Worm (Caenorhabditis elegans) whole organism, L2 larva: ENCODE results near the gene F40F8.5.

Experiments used
- C34F6.9 ChIP-seq: fragments of 150-350 bp; optimal IDR thresholded peaks from 2 replicates; lab custom pipeline; 2014; ENCODE audit warnings: missing biosample characterization, missing genetic modification characterization
- F13H6.1 ChIP-seq: sonication (generic microtip); optimal IDR thresholded peaks from 2 replicates; lab custom pipeline; 2016; ENCODE audit warnings: missing genetic modification characterization, missing compliant biosample characterization
- R02D3.7 ChIP-seq: fragments of 150-350 bp; optimal IDR thresholded peaks from 2 replicates; lab custom pipeline; 2014; ENCODE audit warnings: missing biosample characterization, missing genetic modification characterization
- Y55F3AM.14 ChIP-seq: fragments of 200-800 bp; sonication (Bioruptor generic); optimal IDR thresholded peaks from 2 replicates; lab custom pipeline; 2018; ENCODE audit warnings: mild to moderate bottlenecking, missing genetic modification characterization, missing compliant biosample characterization
- ZK546.5 ChIP-seq: sonication (generic microtip); optimal IDR thresholded peaks from 2 replicates; lab custom pipeline; 2017; ENCODE audit warnings: missing biosample characterization, missing genetic modification characterization
- ceh-16 ChIP-seq: fragments of 150-350 bp; optimal IDR thresholded peaks from 2 replicates; lab custom pipeline; 2014; ENCODE audit warnings: missing biosample characterization, missing genetic modification characterization
- ceh-82 ChIP-seq: fragments of 150-350 bp; optimal IDR thresholded peaks from 2 replicates; lab custom pipeline; 2014; ENCODE audit warnings: missing biosample characterization, missing genetic modification characterization
- crh-2 ChIP-seq: sonication (generic microtip); optimal IDR thresholded peaks from 2 replicates; lab custom pipeline; 2017; ENCODE audit warnings: missing biosample characterization, missing genetic modification characterization
- dmd-4 ChIP-seq: sonication (generic microtip); optimal IDR thresholded peaks from 2 replicates; lab custom pipeline; 2017; ENCODE audit warnings: missing biosample characterization, missing genetic modification characterization
- egl-27 ChIP-seq: sonication (generic microtip); optimal IDR thresholded peaks from 3 replicates; lab custom pipeline; 2017; ENCODE audit warnings: missing biosample characterization, missing genetic modification reagents, missing genetic modification characterization
- elt-1 ChIP-seq: fragments of 150-350 bp; optimal IDR thresholded peaks from 2 replicates; lab custom pipeline; 2014; ENCODE audit warnings: missing biosample characterization, missing genetic modification characterization
- elt-3 ChIP-seq: sonication (generic microtip); optimal IDR thresholded peaks from 2 replicates; lab custom pipeline; 2017; ENCODE audit warnings: missing biosample characterization, missing genetic modification characterization
- fos-1 ChIP-seq: fragments of 150-350 bp; optimal IDR thresholded peaks from 2 replicates; lab custom pipeline; 2014; ENCODE audit warnings: missing biosample characterization, missing genetic modification characterization
- gmeb-1 ChIP-seq: fragments of 150-350 bp; optimal IDR thresholded peaks from 2 replicates; lab custom pipeline; 2014; ENCODE audit warnings: missing biosample characterization, missing genetic modification characterization
- lin-11 ChIP-seq: fragments of 150-350 bp; sonication (generic microtip); optimal IDR thresholded peaks from 2 replicates; lab custom pipeline; 2014; ENCODE audit warnings: missing biosample characterization, missing genetic modification characterization, inconsistent platforms, mixed read lengths
- lin-13 ChIP-seq: fragments of 150-350 bp; optimal IDR thresholded peaks from 2 replicates; lab custom pipeline; 2014; ENCODE audit warnings: missing biosample characterization, missing genetic modification reagents, missing genetic modification characterization
- lin-39 ChIP-seq: fragments of 150-350 bp; optimal IDR thresholded peaks from 2 replicates; lab custom pipeline; 2014; ENCODE audit warnings: missing biosample characterization, missing genetic modification reagents, missing genetic modification characterization
- lsy-2 ChIP-seq, 2 experiments: fragments of 150-350 bp in 1 of 2; sonication (generic microtip) in 1 of 2; optimal IDR thresholded peaks; 2 replicates each; lab custom pipeline; 2014 to 2017; ENCODE audit warnings: missing biosample characterization in 2 of 2, missing genetic modification characterization in 2 of 2
- mbf-1 ChIP-seq: sonication (generic microtip); optimal IDR thresholded peaks from 2 replicates; lab custom pipeline; 2017; ENCODE audit warnings: missing biosample characterization, missing genetic modification characterization
- mdl-1 ChIP-seq, 2 experiments: fragments of 150-350 bp in 1 of 2; sonication (generic microtip) in 1 of 2; optimal IDR thresholded peaks; 2 replicates each; lab custom pipeline; 2017; ENCODE audit warnings: missing biosample characterization in 2 of 2, missing genetic modification characterization in 2 of 2
- nhr-10 ChIP-seq: sonication (generic microtip); optimal IDR thresholded peaks from 2 replicates; lab custom pipeline; 2017; ENCODE audit warnings: missing biosample characterization, missing genetic modification characterization
- nhr-11 ChIP-seq: fragments of 150-350 bp; optimal IDR thresholded peaks from 2 replicates; lab custom pipeline; 2014; ENCODE audit warnings: missing biosample characterization, missing genetic modification characterization
- nhr-129 ChIP-seq: fragments of 150-350 bp; optimal IDR thresholded peaks from 2 replicates; lab custom pipeline; 2014; ENCODE audit warnings: missing biosample characterization, missing genetic modification characterization
- nhr-21 ChIP-seq: fragments of 150-350 bp; optimal IDR thresholded peaks from 2 replicates; lab custom pipeline; 2014; ENCODE audit warnings: missing biosample characterization, missing genetic modification characterization
- nhr-23 ChIP-seq: fragments of 150-350 bp; optimal IDR thresholded peaks from 2 replicates; lab custom pipeline; 2014; ENCODE audit warnings: missing biosample characterization, missing genetic modification reagents, missing genetic modification characterization
- nhr-237 ChIP-seq: fragments of 150-350 bp; optimal IDR thresholded peaks from 2 replicates; lab custom pipeline; 2014; ENCODE audit warnings: missing biosample characterization, missing genetic modification characterization
- nhr-6 ChIP-seq: fragments of 150-350 bp; optimal IDR thresholded peaks from 2 replicates; lab custom pipeline; 2014; ENCODE audit warnings: missing biosample characterization, missing genetic modification characterization
- nhr-77 ChIP-seq: fragments of 150-350 bp; optimal IDR thresholded peaks from 2 replicates; lab custom pipeline; 2014; ENCODE audit warnings: missing biosample characterization, missing genetic modification characterization
- peb-1 ChIP-seq: fragments of 150-350 bp; optimal IDR thresholded peaks from 2 replicates; lab custom pipeline; 2014; ENCODE audit warnings: missing biosample characterization, missing genetic modification characterization
- sem-4 ChIP-seq: fragments of 150-350 bp; optimal IDR thresholded peaks from 2 replicates; lab custom pipeline; 2014; ENCODE audit warnings: missing biosample characterization, missing genetic modification reagents, missing genetic modification characterization
- skn-1 ChIP-seq: sonication (generic microtip); optimal IDR thresholded peaks from 2 replicates; lab custom pipeline; 2017; ENCODE audit warnings: missing biosample characterization, missing genetic modification characterization
- sma-9 ChIP-seq, 2 experiments: fragments of 150-350 bp in 1 of 2; sonication (generic microtip) in 1 of 2; optimal IDR thresholded peaks; 2 replicates each; lab custom pipeline; 2014 to 2016; ENCODE audit warnings: missing genetic modification characterization in 2 of 2, mild to moderate bottlenecking in 1 of 2, missing biosample characterization in 1 of 2, missing compliant biosample characterization in 1 of 2, missing genetic modification reagents in 1 of 2, moderate library complexity in 1 of 2
- snpc-4 ChIP-seq: fragments of 150-350 bp; optimal IDR thresholded peaks from 2 replicates; lab custom pipeline; 2014; ENCODE audit warnings: missing biosample characterization, missing genetic modification characterization
- unc-39 ChIP-seq: fragments of 150-350 bp; optimal IDR thresholded peaks from 2 replicates; lab custom pipeline; 2014; ENCODE audit warnings: missing biosample characterization, missing genetic modification characterization
- unc-55 ChIP-seq: fragments of 150-350 bp; sonication (generic microtip); optimal IDR thresholded peaks from 3 replicates; lab custom pipeline; 2014; ENCODE audit warnings: missing biosample characterization, missing genetic modification reagents, missing genetic modification characterization
- unc-62 ChIP-seq: fragments of 150-350 bp; optimal IDR thresholded peaks from 2 replicates; lab custom pipeline; 2014; ENCODE audit warnings: missing biosample characterization, missing genetic modification reagents, missing genetic modification characterization
- zag-1 ChIP-seq: fragments of 150-350 bp; optimal IDR thresholded peaks from 2 replicates; lab custom pipeline; 2014; ENCODE audit warnings: missing biosample characterization, missing genetic modification characterization
- ztf-1 ChIP-seq: fragments of 200-800 bp; sonication (Bioruptor generic); conservative IDR thresholded peaks from 2 replicates; pipeline ENCODE4 v1.3.6; 2022; ENCODE audit warnings: missing genetic modification characterization, missing compliant biosample characterization
- ztf-4 ChIP-seq: fragments of 150-350 bp; optimal IDR thresholded peaks from 2 replicates; lab custom pipeline; 2014; ENCODE audit warnings: missing biosample characterization, missing genetic modification characterization

Gene F40F8.5

DNA sequence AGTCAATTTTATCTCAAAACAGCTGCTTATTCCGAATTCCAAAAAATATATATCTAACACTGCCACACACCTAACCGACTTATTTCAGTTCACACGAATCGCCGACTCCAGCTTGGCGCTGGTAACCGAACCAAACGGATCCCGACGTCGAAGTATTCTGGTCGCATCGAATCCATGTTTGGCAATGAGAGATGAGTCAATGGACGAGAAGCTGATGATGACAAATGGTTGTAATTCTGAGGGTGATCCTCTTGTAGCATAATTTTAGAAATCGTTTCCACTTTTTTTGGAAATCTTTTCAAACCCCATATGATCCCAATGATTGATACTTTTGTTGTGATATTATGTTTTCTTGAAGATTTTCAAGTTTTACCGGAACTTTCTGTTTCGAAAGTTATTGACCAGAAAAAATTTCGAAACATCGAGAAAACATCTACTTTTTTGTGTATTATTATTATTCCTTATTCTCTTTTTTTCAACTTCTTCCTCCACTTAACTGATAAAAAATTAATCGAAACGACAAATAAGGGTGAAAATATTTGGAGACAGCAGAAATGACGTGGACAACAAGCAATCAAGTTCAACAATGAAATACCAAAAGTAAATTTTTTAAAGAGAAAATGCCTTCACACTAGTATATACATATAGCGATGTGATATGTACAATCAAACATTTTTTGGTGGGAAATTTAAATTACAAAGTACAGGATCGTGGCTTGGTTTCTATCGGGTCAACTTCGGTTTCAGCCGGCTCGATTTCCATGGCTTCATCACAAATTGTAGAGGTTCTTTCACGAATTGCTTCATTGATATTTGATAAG lies 15.3 kb upstream of the F40F8.5 start:
- TF ChIP-seq egl-27 (tag; lab: Kevin White, UChicago) (no peak), mbf-1 (tag; lab: Kevin White, UChicago) (no peak), lin-13 (GFP tag; lab: Kevin White, UChicago) (peak; percentile 8), gmeb-1 (tag; lab: Kevin White, UChicago) (peak; percentile 40), nhr-129 (tag; lab: Kevin White, UChicago) (peak; percentile 26), fos-1 (tag; lab: Kevin White, UChicago) (peak; percentile 4), skn-1 (tag; lab: Kevin White, UChicago) (no peak), sma-9 (GFP tag; optimal IDR thresholded peaks at IDR 0.05; lab: Kevin White, UChicago) (peak; percentile 45), sma-9 (tag; optimal IDR thresholded peaks at IDR 0.05; lab: Kevin White, UChicago) (no peak)

ce11 chrII:11142571-11142970 lies 7.8 kb upstream of the F40F8.5 start, which contains the start of gene arrd-6:
Gene arrd-6 (plus strand): TSS chrII:11142739.
- peak; percentile 10 for TF ChIP-seq nhr-129 (tag; lab: Kevin White, UChicago)
- no peak for TF ChIP-seq unc-62

ce11 chrII:11140140-11140539 lies 5.4 kb upstream of the F40F8.5 start, which contains the start of gene F40F8.4:
Gene F40F8.4 (minus strand): TSS chrII:11140240.
- TF ChIP-seq ztf-1 (GFP tag; lab: Robert Waterston, UW) = no peak
- no peak for TF ChIP-seq mbf-1 (tag; lab: Kevin White, UChicago)
- TF ChIP-seq zag-1 (tag; lab: Kevin White, UChicago) = no peak
- no peak for TF ChIP-seq nhr-11 (tag; lab: Kevin White, UChicago)
- TF ChIP-seq peb-1 (tag; lab: Kevin White, UChicago) = no peak
- no peak for TF ChIP-seq sma-9 (GFP tag; optimal IDR thresholded peaks at IDR 0.05; lab: Kevin White, UChicago)
- TF ChIP-seq sma-9 (tag; optimal IDR thresholded peaks at IDR 0.05; lab: Kevin White, UChicago) = no peak
- no peak for TF ChIP-seq ztf-4
- TF ChIP-seq ceh-82 (tag; lab: Kevin White, UChicago) = no peak
- no peak for TF ChIP-seq ceh-16 (tag; lab: Kevin White, UChicago)
- no peak for TF ChIP-seq nhr-21 (tag; lab: Kevin White, UChicago)
- TF ChIP-seq mdl-1 (tag; optimal IDR thresholded peaks at IDR 0.05; lab: Kevin White, UChicago) = no peak
- no peak for TF ChIP-seq unc-39 (tag; lab: Kevin White, UChicago)
- no peak for TF ChIP-seq C34F6.9 (tag; lab: Kevin White, UChicago)
- no peak for TF ChIP-seq nhr-6
- no peak for TF ChIP-seq gmeb-1 (tag; lab: Kevin White, UChicago)
- TF ChIP-seq Y55F3AM.14 (GFP tag; lab: Kevin White, UChicago) = no peak
- no peak for TF ChIP-seq nhr-10 (tag; lab: Kevin White, UChicago)
- TF ChIP-seq, all 48 proteins: peak for 0

DNA sequence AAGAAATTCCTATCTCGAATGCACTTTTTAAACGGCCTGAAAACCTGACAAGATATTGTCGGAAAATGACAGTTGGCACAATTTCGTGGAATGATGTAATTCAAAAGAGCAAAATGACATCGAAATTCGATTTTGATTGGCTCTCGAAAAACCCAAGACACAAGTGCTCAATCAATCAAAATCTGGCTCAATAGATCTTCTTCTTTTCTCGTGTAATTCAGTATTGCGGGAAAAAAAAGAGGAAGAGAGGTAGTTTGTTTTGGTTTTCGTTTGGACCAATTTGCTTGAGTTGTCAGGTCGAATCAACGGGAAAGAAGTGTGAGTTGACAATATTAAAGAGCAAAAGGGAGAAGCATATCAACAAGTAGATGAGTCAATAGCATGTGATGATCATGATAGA lies 1.0 kb upstream of the F40F8.5 start:
- TF ChIP-seq elt-3 = no peak
- no peak for TF ChIP-seq C34F6.9 (tag; lab: Kevin White, UChicago)
- peak in 1 of 2 experiments; percentile 39 for TF ChIP-seq lsy-2 (tag; optimal IDR thresholded peaks at IDR 0.05; lab: Kevin White, UChicago)
- TF ChIP-seq nhr-77 (tag; lab: Kevin White, UChicago) = no peak
- TF ChIP-seq nhr-237 (tag; lab: Kevin White, UChicago) = no peak
- TF ChIP-seq nhr-129 (tag; lab: Kevin White, UChicago) = peak; percentile 88
- no peak for TF ChIP-seq lin-13 (GFP tag; lab: Kevin White, UChicago)
- no peak for TF ChIP-seq gmeb-1 (tag; lab: Kevin White, UChicago)
- no peak for TF ChIP-seq ZK546.5
- TF ChIP-seq peb-1 (tag; lab: Kevin White, UChicago) = no peak
- TF ChIP-seq F13H6.1 (tag; lab: Kevin White, UChicago) = peak; percentile 11
- no peak for TF ChIP-seq nhr-10 (tag; lab: Kevin White, UChicago)
- no peak for TF ChIP-seq snpc-4 (tag; lab: Kevin White, UChicago)
- TF ChIP-seq fos-1 (tag; lab: Kevin White, UChicago) = no peak
- no peak for TF ChIP-seq nhr-23 (tag; lab: Kevin White, UChicago)
- no peak for TF ChIP-seq nhr-6

ce11 chrII:11132542-11132941 lies 2.2 kb downstream of the F40F8.5 start, which contains the start of gene F40F8.11:
Gene F40F8.11 (minus strand): TSS chrII:11132590.
- TF ChIP-seq lin-11 (tag; lab: Kevin White, UChicago) (no peak), lin-39 (tag; lab: Kevin White, UChicago) (no peak), snpc-4 (tag; lab: Kevin White, UChicago) (no peak), ZK546.5 (no peak), peb-1 (tag; lab: Kevin White, UChicago) (no peak), unc-39 (tag; lab: Kevin White, UChicago) (no peak), fos-1 (tag; lab: Kevin White, UChicago) (no peak), C34F6.9 (tag; lab: Kevin White, UChicago) (peak; percentile 60), nhr-6 (no peak), mdl-1 (tag; optimal IDR thresholded peaks at IDR 0.05; lab: Kevin White, UChicago) (no peak), unc-55 (peak; percentile 80), elt-3 (no peak), lsy-2 (tag; optimal IDR thresholded peaks at IDR 0.05; lab: Kevin White, UChicago) (peak; percentile 18 to 77), ztf-4 (peak; percentile 22), nhr-10 (tag; lab: Kevin White, UChicago) (no peak), elt-1 (tag; lab: Kevin White, UChicago) (no peak), dmd-4 (no peak), nhr-77 (tag; lab: Kevin White, UChicago) (no peak), nhr-237 (tag; lab: Kevin White, UChicago) (no peak), crh-2 (tag; lab: Kevin White, UChicago) (peak; percentile 48), R02D3.7 (no peak), sem-4 (no peak), gmeb-1 (tag; lab: Kevin White, UChicago) (peak; percentile 94), sma-9 (GFP tag; optimal IDR thresholded peaks at IDR 0.05; lab: Kevin White, UChicago) (no peak), sma-9 (tag; optimal IDR thresholded peaks at IDR 0.05; lab: Kevin White, UChicago) (no peak), nhr-11 (tag; lab: Kevin White, UChicago) (no peak)
